Worm (Caenorhabditis elegans): ENCODE measurements around the gene kel-1.

ce11 chrII:11727438-11727837, 38.7 kb downstream of the kel-1 start:
- TF ChIP-seq zag-1 (tag; optimal IDR thresholded peaks at IDR 0.05) (no peak), mdl-1 (tag; optimal IDR thresholded peaks at IDR 0.05) (no peak), dpl-1 (GFP tag; optimal IDR thresholded peaks at IDR 0.05) (no peak), ceh-82 (tag; optimal IDR thresholded peaks at IDR 0.05) (no peak), lsy-2 (tag; optimal IDR thresholded peaks at IDR 0.05) (no peak), mep-1 (tag; optimal IDR thresholded peaks at IDR 0.05) (no peak), nhr-19 (GFP tag; conservative IDR thresholded peaks at IDR 0.05) (no peak), nhr-90 (tag; optimal IDR thresholded peaks at IDR 0.05; ENCODE audit: poor library complexity) (no peak), nhr-77 (tag; optimal IDR thresholded peaks at IDR 0.05) (no peak), skn-1 (tag; optimal IDR thresholded peaks at IDR 0.05) (no peak)
